Fruit fly (Drosophila melanogaster) whole organism, pupa: ENCODE measurements around the gene CG42835.
A peak's percentile ranks its signal among the peaks of the same experiment; 100 is the strongest.

Experiments used
- CG10348 ChIP-seq: fragments of 200-800 bp; sonication (Bioruptor generic); IDR thresholded peaks from 2 replicates; pipeline ENCODE4 v1.3.6; 2022; ENCODE audit warnings: missing biosample characterization, missing genetic modification characterization
- CG12605 ChIP-seq: fragments of 200-800 bp; sonication (Bioruptor generic); IDR thresholded peaks from 2 replicates; pipeline ENCODE4 v1.3.6; 2022; ENCODE audit warnings: missing biosample characterization, missing genetic modification characterization
- CG13204 ChIP-seq: fragments of 200-800 bp; sonication (Bioruptor generic); optimal IDR thresholded peaks from 2 replicates; lab custom pipeline; 2018; ENCODE audit warnings: missing biosample characterization, mild to moderate bottlenecking, missing genetic modification characterization, moderate library complexity
- CG14655 ChIP-seq: fragments of 200-800 bp; sonication (Bioruptor generic); optimal IDR thresholded peaks from 3 replicates; lab custom pipeline; 2017; ENCODE audit warnings: mild to moderate bottlenecking, missing biosample characterization, missing genetic modification reagents, missing genetic modification characterization
- CG15710 ChIP-seq: fragments of 200-800 bp; sonication (Bioruptor generic); optimal IDR thresholded peaks from 2 replicates; lab custom pipeline; 2018; ENCODE audit warnings: missing biosample characterization, mild to moderate bottlenecking, missing genetic modification characterization, moderate library complexity
- CG17806 ChIP-seq: fragments of 200-800 bp; sonication (Bioruptor generic); optimal IDR thresholded peaks from 2 replicates; lab custom pipeline; 2018; ENCODE audit warnings: missing biosample characterization, mild to moderate bottlenecking, missing genetic modification characterization, moderate library complexity
- CG32121 ChIP-seq: fragments of 200-800 bp; sonication (Bioruptor generic); IDR thresholded peaks from 2 replicates; pipeline ENCODE4 v1.3.6; 2022; ENCODE audit warnings: missing biosample characterization, missing genetic modification characterization
- CG34367 ChIP-seq: fragments of 200-800 bp; sonication (Bioruptor generic); optimal IDR thresholded peaks from 2 replicates; lab custom pipeline; 2018; ENCODE audit warnings: missing biosample characterization, mild to moderate bottlenecking, missing genetic modification characterization
- CG4496 ChIP-seq: fragments of 200-800 bp; sonication (Bioruptor generic); IDR thresholded peaks from 3 replicates; pipeline ENCODE4 v1.3.6; 2022; ENCODE audit warnings: missing biosample characterization, missing genetic modification characterization
- CG8159 ChIP-seq: fragments of 200-800 bp; sonication (Bioruptor generic); optimal IDR thresholded peaks from 3 replicates; lab custom pipeline; 2018; ENCODE audit warnings: missing biosample characterization, mild to moderate bottlenecking, missing genetic modification characterization, moderate library complexity
- CG8301 ChIP-seq: fragments of 200-800 bp; sonication (Bioruptor generic); optimal IDR thresholded peaks from 2 replicates; lab custom pipeline; 2018; ENCODE audit warnings: missing biosample characterization, mild to moderate bottlenecking, missing genetic modification characterization
- CG9948 ChIP-seq: fragments of 200-800 bp; sonication (Bioruptor generic); optimal IDR thresholded peaks from 2 replicates; lab custom pipeline; 2018; ENCODE audit warnings: missing biosample characterization, mild to moderate bottlenecking, missing genetic modification characterization, moderate library complexity
- D1 ChIP-seq: fragments of 200-800 bp; sonication (Bioruptor generic); optimal IDR thresholded peaks from 2 replicates; lab custom pipeline; 2018; ENCODE audit warnings: missing biosample characterization, mild to moderate bottlenecking, missing genetic modification characterization, moderate library complexity
- EcR ChIP-seq: fragments of 200-800 bp; sonication (Bioruptor generic); optimal IDR thresholded peaks from 3 replicates; lab custom pipeline; 2019; ENCODE audit warnings: missing biosample characterization, missing genetic modification characterization, mild to moderate bottlenecking, moderate library complexity, missing genetic modification reagents
- Ets98B ChIP-seq: fragments of 200-800 bp; sonication (Bioruptor generic); IDR thresholded peaks from 2 replicates; pipeline ENCODE4 v1.3.6; 2022; ENCODE audit warnings: missing biosample characterization, missing genetic modification characterization
- Pif1A ChIP-seq: fragments of 200-800 bp; sonication (Bioruptor generic); optimal IDR thresholded peaks from 3 replicates; lab custom pipeline; 2016; ENCODE audit warnings: missing biosample characterization, missing genetic modification characterization
- Pif1B ChIP-seq: fragments of 200-800 bp; sonication (Bioruptor generic); optimal IDR thresholded peaks from 3 replicates; lab custom pipeline; 2016; ENCODE audit warnings: missing biosample characterization, missing genetic modification characterization
- Snoo ChIP-seq: fragments of 200-800 bp; sonication (Bioruptor generic); optimal IDR thresholded peaks from 3 replicates; lab custom pipeline; 2017; ENCODE audit warnings: missing biosample characterization, mild to moderate bottlenecking, missing genetic modification characterization, inconsistent platforms
- fd96Ca ChIP-seq: fragments of 200-800 bp; sonication (Bioruptor generic); IDR thresholded peaks from 3 replicates; pipeline ENCODE4 v1.3.6; 2022; ENCODE audit warnings: missing biosample characterization, missing genetic modification characterization
- gl ChIP-seq: fragments of 200-800 bp; sonication (Bioruptor generic); optimal IDR thresholded peaks from 2 replicates; lab custom pipeline; 2018; ENCODE audit warnings: missing biosample characterization, mild to moderate bottlenecking, missing genetic modification characterization
- rn ChIP-seq: fragments of 200-800 bp; sonication (Bioruptor generic); IDR thresholded peaks from 2 replicates; pipeline ENCODE4 v1.3.6; 2022; ENCODE audit warnings: missing biosample characterization, missing genetic modification characterization

The CG42835 gene

dm6 chr3R:17400102-17400501, 20.3 kb upstream of the CG42835 start:
- TF ChIP-seq EcR: no peak
- no peak for TF ChIP-seq Snoo
- TF ChIP-seq Pif1A (GFP tag; lab: Kevin White, UChicago): no peak
- TF ChIP-seq CG34367 (tag; lab: Kevin White, UChicago): no peak

- TF ChIP-seq Pif1B (GFP tag; lab: Kevin White, UChicago): peak; percentile 50
- peak; percentile 69 for TF ChIP-seq CG9948 (tag; lab: Kevin White, UChicago)
- TF ChIP-seq EcR: no peak
- TF ChIP-seq CG4496 (GFP tag; lab: Robert Waterston, UW): peak; percentile 66; the same call in 1 of the 3 replicates
- no peak for TF ChIP-seq rn (GFP tag; lab: Robert Waterston, UW)
- peak; percentile 58 for TF ChIP-seq CG12605 (GFP tag; lab: Robert Waterston, UW)
- no peak for TF ChIP-seq Snoo
- peak; percentile 78 for TF ChIP-seq CG8159 (tag; lab: Kevin White, UChicago)
- peak; percentile 44 for TF ChIP-seq gl (tag; lab: Kevin White, UChicago)
- TF ChIP-seq Ets98B: peak; percentile 36; the same call in 1 of the 2 replicates
- TF ChIP-seq CG8301 (tag; lab: Kevin White, UChicago): peak; percentile 84
- peak; percentile 83 for TF ChIP-seq Pif1A (GFP tag; lab: Kevin White, UChicago)
- TF ChIP-seq CG15710 (tag; lab: Kevin White, UChicago): peak; percentile 48
- peak; percentile 27 for TF ChIP-seq CG34367 (tag; lab: Kevin White, UChicago)
- peak; percentile 17 for TF ChIP-seq D1 (tag; lab: Kevin White, UChicago)
- peak; percentile 83 for TF ChIP-seq CG14655
- TF ChIP-seq CG32121: peak; percentile 59
- TF ChIP-seq CG13204 (GFP tag; lab: Kevin White, UChicago): no peak
- TF ChIP-seq fd96Ca: no peak
- peak; percentile 75 for TF ChIP-seq CG17806
- TF ChIP-seq CG10348 (GFP tag; lab: Robert Waterston, UW): no peak
Measured at dm6 chr3R:17400675-17401118, 19.7 kb upstream of the CG42835 start.

- TF ChIP-seq D1 (tag; lab: Kevin White, UChicago): peak; percentile 8
- TF ChIP-seq CG4496 (GFP tag; lab: Robert Waterston, UW): peak; percentile 57; the same call in 1 of the 3 replicates
- peak; percentile 7 for TF ChIP-seq Snoo
- TF ChIP-seq Ets98B: peak; percentile 37; the same call in 1 of the 2 replicates
- no peak for TF ChIP-seq CG13204 (GFP tag; lab: Kevin White, UChicago)
- no peak for TF ChIP-seq CG14655
- TF ChIP-seq rn (GFP tag; lab: Robert Waterston, UW): no peak
- TF ChIP-seq Pif1B (GFP tag; lab: Kevin White, UChicago): no peak
- no peak for TF ChIP-seq CG12605 (GFP tag; lab: Robert Waterston, UW)
- TF ChIP-seq CG10348 (GFP tag; lab: Robert Waterston, UW): no peak
- TF ChIP-seq EcR: no peak
- TF ChIP-seq CG32121: peak; percentile 31; the same call in 1 of the 2 replicates
- no peak for TF ChIP-seq CG9948 (tag; lab: Kevin White, UChicago)
- no peak for TF ChIP-seq fd96Ca
- TF ChIP-seq CG8301 (tag; lab: Kevin White, UChicago): no peak
- no peak for TF ChIP-seq CG15710 (tag; lab: Kevin White, UChicago)
Measured at dm6 chr3R:17401289-17401752, 19.1 kb upstream of the CG42835 start.

dm6 chr3R:17402434-17402833, 18.0 kb upstream of the CG42835 start, which contains the start of gene Sur-8:
TSS of gene Sur-8 (minus strand) at chr3R:17402515.
- TF ChIP-seq CG14655 (peak; percentile 25), D1 (tag; lab: Kevin White, UChicago) (no peak), Ets98B (peak; percentile 41), CG17806 (no peak), rn (GFP tag; lab: Robert Waterston, UW) (peak; percentile 40; the same call in 1 of the 2 replicates), CG32121 (no peak; the same call in 1 of the 2 replicates), CG4496 (GFP tag; lab: Robert Waterston, UW) (peak; percentile 79), fd96Ca (peak; percentile 42; the same call in 2 of the 3 replicates), Pif1A (GFP tag; lab: Kevin White, UChicago) (peak; percentile 7)

- no peak for TF ChIP-seq CG8159 (tag; lab: Kevin White, UChicago)
- TF ChIP-seq CG4496 (GFP tag; lab: Robert Waterston, UW): no peak
- no peak for TF ChIP-seq CG12605 (GFP tag; lab: Robert Waterston, UW)
Measured at dm6 chr3R:17403188-17403587, 17.2 kb upstream of the CG42835 start, which contains the start of gene CG34279. TSS of gene CG34279 (minus strand) at chr3R:17403288.

- TF ChIP-seq CG4496 (GFP tag; lab: Robert Waterston, UW) (no peak), CG12605 (GFP tag; lab: Robert Waterston, UW) (no peak)
Measured at dm6 chr3R:17403618-17404017, 16.8 kb upstream of the CG42835 start, which contains the start of gene CG34280. TSS of gene CG34280 (minus strand) at chr3R:17403718.

dm6 chr3R:17404155-17404554, 16.3 kb upstream of the CG42835 start:
- TF ChIP-seq gl (tag; lab: Kevin White, UChicago) (no peak), CG4496 (GFP tag; lab: Robert Waterston, UW) (no peak), EcR (no peak), CG9948 (tag; lab: Kevin White, UChicago) (no peak), Pif1B (GFP tag; lab: Kevin White, UChicago) (no peak), Snoo (no peak), CG12605 (GFP tag; lab: Robert Waterston, UW) (no peak), CG32121 (no peak), CG8159 (tag; lab: Kevin White, UChicago) (no peak), CG10348 (GFP tag; lab: Robert Waterston, UW) (no peak), D1 (tag; lab: Kevin White, UChicago) (no peak), CG8301 (tag; lab: Kevin White, UChicago) (no peak), CG14655 (no peak), fd96Ca (no peak), CG15710 (tag; lab: Kevin White, UChicago) (no peak), Ets98B (no peak), CG13204 (GFP tag; lab: Kevin White, UChicago) (no peak), CG17806 (no peak)
